Worm (Caenorhabditis elegans): ENCODE results near the gene ilkp-1.

DNA sequence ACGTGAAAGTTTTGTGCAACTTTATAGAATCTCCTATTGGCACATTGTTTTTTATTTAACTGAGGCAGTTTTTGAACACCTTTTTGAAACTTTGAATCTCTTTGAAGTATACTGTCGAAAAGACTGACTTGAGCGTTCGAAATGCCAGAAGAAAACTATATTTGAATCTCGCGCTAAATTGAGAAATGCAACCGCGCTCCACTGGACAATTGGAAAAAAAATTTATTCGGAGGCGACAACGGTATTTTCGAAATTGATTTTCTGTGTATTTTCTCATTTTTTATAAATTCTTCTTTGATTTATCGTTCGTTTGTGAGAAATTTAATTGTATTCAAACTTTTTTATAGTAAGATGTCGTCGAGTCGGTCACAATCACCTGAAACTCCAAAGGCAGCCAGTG, 28.0 kb upstream of the ilkp-1 start, which contains the start of gene let-858:
- TF ChIP-seq ztf-11 (tag; optimal IDR thresholded peaks at IDR 0.05): no peak
- TF ChIP-seq blmp-1 (tag; optimal IDR thresholded peaks at IDR 0.05; ENCODE audit: insufficient read depth): no peak
- TF ChIP-seq nhr-77 (tag; optimal IDR thresholded peaks at IDR 0.05): no peak
- TF ChIP-seq lin-11 (tag; optimal IDR thresholded peaks at IDR 0.05): no peak
- TF ChIP-seq mdl-1 (tag; optimal IDR thresholded peaks at IDR 0.05): no peak
- TF ChIP-seq lin-39 (tag; optimal IDR thresholded peaks at IDR 0.05): no peak
- TF ChIP-seq unc-39 (tag; optimal IDR thresholded peaks at IDR 0.05): no peak
- no peak for TF ChIP-seq elt-3 (tag; optimal IDR thresholded peaks at IDR 0.05)
